Worm (Caenorhabditis elegans): ENCODE data around the gene cank-26.

The cank-26 gene

DNA sequence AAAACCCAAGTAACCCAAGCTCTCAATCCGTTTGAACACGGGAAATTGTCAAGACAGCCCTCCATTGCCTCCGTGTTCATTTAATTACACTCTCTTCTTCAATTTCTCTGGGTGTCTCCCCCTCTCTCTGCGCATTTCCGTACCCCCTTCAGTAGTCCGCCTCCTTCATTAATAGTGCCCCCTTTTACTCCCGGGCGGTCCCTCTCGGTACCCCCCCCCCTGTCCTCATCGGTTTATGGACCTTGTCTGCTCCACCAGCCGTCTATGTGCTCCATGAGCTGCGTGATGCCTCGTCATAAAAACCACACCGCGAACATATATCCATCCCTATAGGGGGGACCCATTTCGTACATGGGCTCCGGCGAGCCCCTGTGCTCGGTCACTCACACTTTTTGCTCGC is 24.7 kb upstream of the cank-26 start (continued):
- TF ChIP-seq T26A5.8 (tag; optimal IDR thresholded peaks at IDR 0.05) (no peak), him-1 (tag; optimal IDR thresholded peaks at IDR 0.05) (no peak), nfyb-1 (GFP tag; IDR thresholded peaks at IDR 0.05) (no peak)

DNA sequence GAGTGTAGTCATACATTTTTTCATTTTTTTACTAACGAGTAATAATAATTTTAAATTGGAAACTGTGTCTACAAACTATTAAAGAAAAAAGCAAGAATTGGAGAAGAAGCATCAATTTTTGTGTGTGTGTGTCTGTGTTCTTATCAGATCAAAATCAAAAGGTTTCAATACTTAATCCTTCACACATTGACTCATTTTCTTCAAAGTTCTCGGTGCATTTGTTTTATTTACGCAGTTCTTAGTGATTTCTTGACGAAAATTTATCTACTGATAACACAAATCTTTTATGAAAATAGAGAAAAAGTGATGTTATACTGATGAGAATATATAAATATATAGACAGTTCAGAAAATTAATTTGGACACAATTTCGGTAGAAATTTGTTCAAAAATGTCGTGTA is 21.1 kb upstream of the cank-26 start, which contains the start of gene clc-22:
Gene clc-22, minus strand, starts transcription at position 71 of the 400 bp plus-strand sequence.
- no peak for TF ChIP-seq nfya-2 (GFP tag; IDR thresholded peaks at IDR 0.05)
- TF ChIP-seq zfh-2 (GFP tag; conservative IDR thresholded peaks at IDR 0.05) = no peak
- TF ChIP-seq xnd-1 (tag; optimal IDR thresholded peaks at IDR 0.05) = no peak
- no peak for TF ChIP-seq ztf-22 (GFP tag; optimal IDR thresholded peaks at IDR 0.05)
- no peak for TF ChIP-seq B0336.3 (GFP tag; IDR thresholded peaks at IDR 0.05)
- TF ChIP-seq unc-130 (GFP tag; optimal IDR thresholded peaks at IDR 0.05) = no peak
- no peak for TF ChIP-seq cebp-1 (GFP tag; IDR thresholded peaks at IDR 0.05)
- no peak for TF ChIP-seq cebp-1 (tag; optimal IDR thresholded peaks at IDR 0.05)
- TF ChIP-seq mel-28 (tag; optimal IDR thresholded peaks at IDR 0.05; ENCODE audit: borderline replicate concordance) = no peak
- no peak for TF ChIP-seq hlh-12 (tag; optimal IDR thresholded peaks at IDR 0.05)

DNA sequence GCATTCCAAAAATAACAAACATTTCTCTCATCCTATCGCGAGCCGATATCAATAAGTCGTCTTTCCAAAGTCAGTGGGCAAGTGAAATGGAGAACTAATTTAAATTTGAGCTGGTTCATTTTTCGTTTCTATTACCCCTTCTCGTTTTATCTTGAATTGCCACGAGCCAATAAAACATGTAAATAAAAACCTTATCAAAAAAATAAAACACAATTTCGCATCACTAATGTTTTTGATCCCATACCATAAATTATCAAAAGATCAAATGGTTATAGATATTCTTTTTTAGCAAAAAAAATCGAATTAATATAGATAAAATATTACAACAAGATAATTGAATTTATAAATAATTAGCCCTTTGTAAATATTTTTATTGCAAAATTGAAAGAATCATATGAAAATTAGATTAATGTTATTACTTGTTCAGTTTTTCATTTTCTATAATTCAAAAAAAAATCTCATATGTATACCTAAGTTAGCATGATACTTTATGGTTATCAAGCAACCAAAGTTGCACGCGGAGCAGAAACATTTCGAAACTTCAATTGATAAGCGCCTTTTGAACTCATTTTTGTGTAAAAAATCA is 17.9 kb upstream of the cank-26 start, which contains the start of gene Y14H12A.1:
Gene Y14H12A.1, plus strand, starts transcription at position 536 of the 586 bp plus-strand sequence.
- TF ChIP-seq rpc-1 (optimal IDR thresholded peaks at IDR 0.05) (no peak), rpc-1 (tag; optimal IDR thresholded peaks at IDR 0.05) (no peak), B0261.1 (tag; optimal IDR thresholded peaks at IDR 0.05) (no peak), mxl-1 (tag; optimal IDR thresholded peaks at IDR 0.05) (no peak), fkh-3 (tag; optimal IDR thresholded peaks at IDR 0.05) (no peak), nhr-80 (tag; optimal IDR thresholded peaks at IDR 0.05) (peak; percentile 12)

DNA sequence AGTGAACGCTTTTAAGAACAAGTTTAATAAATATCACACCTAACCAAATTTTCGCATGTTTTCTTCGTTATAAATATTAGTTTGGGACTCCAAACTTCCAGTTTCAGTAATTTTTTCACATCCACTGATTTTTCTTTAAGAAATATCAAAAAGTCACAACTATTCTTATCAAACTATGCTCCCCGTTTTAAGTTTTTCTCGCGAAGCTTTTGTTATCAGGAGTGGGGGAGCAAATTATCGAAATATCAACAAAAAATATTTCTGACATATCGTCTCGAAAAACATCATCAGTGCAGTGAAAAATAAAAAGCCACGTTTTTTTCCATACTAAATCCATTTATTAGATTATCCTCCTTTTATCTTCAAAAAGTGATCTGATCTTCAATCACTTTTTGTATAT is 17.2 kb upstream of the cank-26 start:
- TF ChIP-seq ceh-79 (tag; optimal IDR thresholded peaks at IDR 0.05) (no peak), bed-1 (GFP tag; IDR thresholded peaks at IDR 0.05) (no peak), egrh-3 (GFP tag; IDR thresholded peaks at IDR 0.05) (no peak), nhr-80 (tag; optimal IDR thresholded peaks at IDR 0.05) (peak; percentile 40), hrde-1 (tag; optimal IDR thresholded peaks at IDR 0.05; ENCODE audit: borderline replicate concordance) (no peak), lir-1 (GFP tag; conservative IDR thresholded peaks at IDR 0.05) (no peak)

DNA sequence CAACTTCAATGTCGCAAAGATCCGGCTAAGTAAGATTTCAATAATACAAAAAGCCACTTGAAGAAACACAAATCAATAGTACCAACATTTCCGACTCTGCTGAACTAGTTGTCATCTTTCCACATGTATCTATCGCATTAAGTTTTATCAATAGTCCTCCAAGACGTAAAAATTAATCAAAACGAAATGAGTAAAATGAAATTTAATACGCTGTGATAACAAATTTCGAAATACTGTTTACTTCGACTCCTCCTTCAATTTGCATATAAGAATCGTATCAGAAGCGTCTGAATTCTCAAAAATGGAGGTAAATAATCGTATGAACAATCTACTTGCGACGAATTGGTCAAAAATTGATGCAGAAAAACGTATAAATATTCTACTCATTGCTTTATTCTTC is 15.8 kb upstream of the cank-26 start:
- TF ChIP-seq ceh-27 (GFP tag; optimal IDR thresholded peaks at IDR 0.05) (no peak), B0336.3 (GFP tag; IDR thresholded peaks at IDR 0.05) (no peak), lsy-27 (tag; optimal IDR thresholded peaks at IDR 0.05; ENCODE audit: borderline replicate concordance, insufficient read depth) (no peak), nfya-2 (GFP tag; IDR thresholded peaks at IDR 0.05) (no peak), B0019.2 (GFP tag; conservative IDR thresholded peaks at IDR 0.05) (no peak)

DNA sequence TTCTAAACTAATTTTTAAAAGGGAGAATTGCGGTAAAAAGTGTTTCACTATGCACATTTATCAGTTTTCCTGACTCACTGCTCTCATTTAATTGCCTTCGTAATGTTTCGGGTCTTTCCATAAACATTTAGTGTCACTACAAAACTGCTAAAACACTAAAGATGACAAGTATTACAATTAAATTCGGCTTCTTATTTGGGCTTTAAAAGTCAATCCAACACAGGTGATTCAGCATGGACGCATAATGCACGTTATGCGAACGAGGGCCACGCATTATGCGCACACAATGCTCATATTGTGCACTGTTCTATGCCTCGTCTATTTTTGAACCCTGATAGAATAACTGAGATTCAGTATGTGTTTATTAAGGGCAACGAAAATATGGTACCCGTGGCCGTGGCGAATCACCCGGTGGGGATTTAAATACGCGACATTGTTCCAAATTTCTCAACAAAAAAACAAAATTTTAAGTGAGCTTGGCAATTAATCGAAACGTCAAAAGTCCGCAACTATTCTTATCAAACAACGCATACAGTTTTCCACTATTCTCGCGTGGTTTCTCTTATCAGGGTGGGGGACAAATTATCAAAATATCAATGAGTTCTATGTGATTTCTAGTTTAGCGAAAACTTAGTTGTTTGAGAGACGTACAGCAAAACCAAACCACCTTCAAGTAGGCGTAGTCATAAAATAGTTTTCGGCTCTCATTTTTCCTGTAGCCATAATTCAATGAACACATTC is 14.9 kb upstream of the cank-26 start, which contains the start of gene Y14H12A.2:
Gene Y14H12A.2, minus strand, starts transcription at position 51 of the 741 bp plus-strand sequence.
- no peak for TF ChIP-seq ceh-100 (GFP tag; IDR thresholded peaks at IDR 0.05)
- TF ChIP-seq nhr-80 (tag; optimal IDR thresholded peaks at IDR 0.05) = peak; percentile 80

Data from whole organism, young adult.